Fruit fly (Drosophila melanogaster): ENCODE data around the gene CG15537.

CG15537 gene

dm6 chr3R:30472331-30472730 lies 28.9 kb upstream of the CG15537 start:
- TF ChIP-seq fd96Ca (GFP tag; IDR thresholded peaks at IDR 0.05) (no peak), D1 (tag; optimal IDR thresholded peaks at IDR 0.05) (no peak), CG8159 (tag; optimal IDR thresholded peaks at IDR 0.05) (no peak), EcR (GFP tag; optimal IDR thresholded peaks at IDR 0.05) (peak; percentile 59), gl (tag; optimal IDR thresholded peaks at IDR 0.05) (no peak), Snoo (tag; optimal IDR thresholded peaks at IDR 0.05) (no peak), Pif1A (GFP tag; optimal IDR thresholded peaks at IDR 0.05) (no peak)

dm6 chr3R:30470690-30471089 lies 27.3 kb upstream of the CG15537 start:
- TF ChIP-seq CG8301 (tag; optimal IDR thresholded peaks at IDR 0.05): no peak
- TF ChIP-seq Pif1B (GFP tag; optimal IDR thresholded peaks at IDR 0.05): no peak
- no peak for TF ChIP-seq CG17806 (tag; optimal IDR thresholded peaks at IDR 0.05)
- no peak for TF ChIP-seq CG13204 (GFP tag; optimal IDR thresholded peaks at IDR 0.05)
- TF ChIP-seq CG8159 (tag; optimal IDR thresholded peaks at IDR 0.05): no peak
- no peak for TF ChIP-seq CG10348 (GFP tag; IDR thresholded peaks at IDR 0.05)
- TF ChIP-seq EcR (GFP tag; optimal IDR thresholded peaks at IDR 0.05): no peak
- TF ChIP-seq D1 (tag; optimal IDR thresholded peaks at IDR 0.05): no peak
- TF ChIP-seq CG9948 (tag; optimal IDR thresholded peaks at IDR 0.05): no peak
- no peak for TF ChIP-seq CG34367 (tag; optimal IDR thresholded peaks at IDR 0.05)
- TF ChIP-seq Snoo (tag; optimal IDR thresholded peaks at IDR 0.05): no peak
- TF ChIP-seq CG32121 (GFP tag; IDR thresholded peaks at IDR 0.05): no peak
- TF ChIP-seq rn (GFP tag; IDR thresholded peaks at IDR 0.05): no peak
- TF ChIP-seq Ets98B (GFP tag; IDR thresholded peaks at IDR 0.05): no peak
- TF ChIP-seq CG4496 (GFP tag; IDR thresholded peaks at IDR 0.05): no peak
- TF ChIP-seq gl (tag; optimal IDR thresholded peaks at IDR 0.05): no peak
- no peak for TF ChIP-seq CG14655 (GFP tag; optimal IDR thresholded peaks at IDR 0.05)
- no peak for TF ChIP-seq CG15710 (tag; optimal IDR thresholded peaks at IDR 0.05)

- TF ChIP-seq EcR (GFP tag; optimal IDR thresholded peaks at IDR 0.05): no peak
- TF ChIP-seq CG8301 (tag; optimal IDR thresholded peaks at IDR 0.05): no peak
- no peak for TF ChIP-seq fd96Ca (GFP tag; IDR thresholded peaks at IDR 0.05)
- no peak for TF ChIP-seq CG34367 (tag; optimal IDR thresholded peaks at IDR 0.05)
- TF ChIP-seq CG4496 (GFP tag; IDR thresholded peaks at IDR 0.05): no peak
- TF ChIP-seq CG15710 (tag; optimal IDR thresholded peaks at IDR 0.05): no peak
- no peak for TF ChIP-seq rn (GFP tag; IDR thresholded peaks at IDR 0.05)
- TF ChIP-seq gl (tag; optimal IDR thresholded peaks at IDR 0.05): no peak
- no peak for TF ChIP-seq Pif1B (GFP tag; optimal IDR thresholded peaks at IDR 0.05)
- TF ChIP-seq Snoo (tag; optimal IDR thresholded peaks at IDR 0.05): no peak
- no peak for TF ChIP-seq CG32121 (GFP tag; IDR thresholded peaks at IDR 0.05)
- no peak for TF ChIP-seq CG14655 (GFP tag; optimal IDR thresholded peaks at IDR 0.05)
- TF ChIP-seq Pif1A (GFP tag; optimal IDR thresholded peaks at IDR 0.05): no peak
- TF ChIP-seq CG12605 (GFP tag; IDR thresholded peaks at IDR 0.05): no peak
- no peak for TF ChIP-seq D1 (tag; optimal IDR thresholded peaks at IDR 0.05)
- TF ChIP-seq CG17806 (tag; optimal IDR thresholded peaks at IDR 0.05): no peak
- no peak for TF ChIP-seq CG8159 (tag; optimal IDR thresholded peaks at IDR 0.05)
- no peak for TF ChIP-seq CG13204 (GFP tag; optimal IDR thresholded peaks at IDR 0.05)
- no peak for TF ChIP-seq Ets98B (GFP tag; IDR thresholded peaks at IDR 0.05)
Observed at dm6 chr3R:30467062-30467461, 23.7 kb upstream of the CG15537 start.

dm6 chr3R:30466515-30466914 lies 23.1 kb upstream of the CG15537 start:
- no peak for TF ChIP-seq Snoo (tag; optimal IDR thresholded peaks at IDR 0.05)
- no peak for TF ChIP-seq CG12605 (GFP tag; IDR thresholded peaks at IDR 0.05)
- TF ChIP-seq CG4496 (GFP tag; IDR thresholded peaks at IDR 0.05): peak; percentile 14; the same call in 1 of the 3 replicates
- TF ChIP-seq gl (tag; optimal IDR thresholded peaks at IDR 0.05): no peak
- TF ChIP-seq CG32121 (GFP tag; IDR thresholded peaks at IDR 0.05): no peak
- no peak for TF ChIP-seq CG9948 (tag; optimal IDR thresholded peaks at IDR 0.05)
- peak; percentile 38; the same call in 1 of the 3 replicates for TF ChIP-seq fd96Ca (GFP tag; IDR thresholded peaks at IDR 0.05)
- no peak for TF ChIP-seq CG15710 (tag; optimal IDR thresholded peaks at IDR 0.05)
- TF ChIP-seq CG8159 (tag; optimal IDR thresholded peaks at IDR 0.05): no peak

- peak; percentile 72 for TF ChIP-seq EcR (GFP tag; optimal IDR thresholded peaks at IDR 0.05)
- no peak for TF ChIP-seq CG9948 (tag; optimal IDR thresholded peaks at IDR 0.05)
- peak; percentile 1 for TF ChIP-seq gl (tag; optimal IDR thresholded peaks at IDR 0.05)
- TF ChIP-seq CG32121 (GFP tag; IDR thresholded peaks at IDR 0.05): no peak
- no peak for TF ChIP-seq CG10348 (GFP tag; IDR thresholded peaks at IDR 0.05)
- TF ChIP-seq fd96Ca (GFP tag; IDR thresholded peaks at IDR 0.05): no peak
- no peak for TF ChIP-seq rn (GFP tag; IDR thresholded peaks at IDR 0.05)
- no peak for TF ChIP-seq CG14655 (GFP tag; optimal IDR thresholded peaks at IDR 0.05)
- no peak for TF ChIP-seq Snoo (tag; optimal IDR thresholded peaks at IDR 0.05)
- peak; percentile 53; the same call in 1 of the 2 replicates for TF ChIP-seq CG12605 (GFP tag; IDR thresholded peaks at IDR 0.05)
- TF ChIP-seq CG8301 (tag; optimal IDR thresholded peaks at IDR 0.05): no peak
Observed at dm6 chr3R:30465775-30466494, 22.5 kb upstream of the CG15537 start, which contains the start of gene PH4alphaEFB. TSS of gene PH4alphaEFB (plus strand) at chr3R:30466050.

dm6 chr3R:30464244-30464643 lies 20.8 kb upstream of the CG15537 start:
- TF ChIP-seq CG4496 (GFP tag; IDR thresholded peaks at IDR 0.05) (no peak), EcR (GFP tag; optimal IDR thresholded peaks at IDR 0.05) (no peak), CG9948 (tag; optimal IDR thresholded peaks at IDR 0.05) (no peak), Snoo (tag; optimal IDR thresholded peaks at IDR 0.05) (no peak), CG10348 (GFP tag; IDR thresholded peaks at IDR 0.05) (no peak), CG34367 (tag; optimal IDR thresholded peaks at IDR 0.05) (no peak), CG8301 (tag; optimal IDR thresholded peaks at IDR 0.05) (no peak), Ets98B (GFP tag; IDR thresholded peaks at IDR 0.05) (no peak), CG32121 (GFP tag; IDR thresholded peaks at IDR 0.05) (no peak), gl (tag; optimal IDR thresholded peaks at IDR 0.05) (no peak), CG15710 (tag; optimal IDR thresholded peaks at IDR 0.05) (no peak), CG17806 (tag; optimal IDR thresholded peaks at IDR 0.05) (no peak), D1 (tag; optimal IDR thresholded peaks at IDR 0.05) (no peak)

Data from whole organism, pupa.